Worm (Caenorhabditis elegans) whole organism, dauer: ENCODE measurements around the gene str-129.

Experiments
- unc-62 ChIP-seq: sonication (generic microtip); optimal IDR thresholded peaks from 2 replicates; lab custom pipeline; 2017; ENCODE audit warnings: missing biosample characterization, missing genetic modification reagents, missing genetic modification characterization

The str-129 gene

ce11 chrV:8090595-8090994 is 1.7 kb downstream of the str-129 start, which contains the start of gene str-130:
TSS of gene str-130 (minus strand) at chrV:8090695.
- TF ChIP-seq unc-62 (GFP tag; lab: Kevin White, UChicago) = no peak

ce11 chrV:8085141-8085540 is 7.1 kb downstream of the str-129 start, which contains the start of gene C09H5.7:
TSS of gene C09H5.7 (minus strand) at chrV:8085241.
- TF ChIP-seq unc-62 (GFP tag; lab: Kevin White, UChicago) = no peak

- no peak for TF ChIP-seq unc-62 (GFP tag; lab: Kevin White, UChicago)
These were observed 10.7 kb downstream of the str-129 start, which contains the start of gene str-131 for ce11 chrV:8081579-8081978. TSS of gene str-131 (minus strand) at chrV:8081679.

- TF ChIP-seq unc-62 (GFP tag; lab: Kevin White, UChicago) = no peak
These were observed 12.5 kb downstream of the str-129 start for ce11 chrV:8079813-8080212.

ce11 chrV:8075712-8076111 is 16.6 kb downstream of the str-129 start, which contains the start of gene catp-3:
TSS of gene catp-3 (plus strand) at chrV:8076012.
- no peak for TF ChIP-seq unc-62 (GFP tag; lab: Kevin White, UChicago)

ce11 chrV:8073162-8073561 is 19.1 kb downstream of the str-129 start:
- TF ChIP-seq unc-62 (GFP tag; lab: Kevin White, UChicago) = no peak

- no peak for TF ChIP-seq unc-62 (GFP tag; lab: Kevin White, UChicago)
These were observed 20.2 kb downstream of the str-129 start, which contains the start of gene str-144 for ce11 chrV:8072047-8072446. TSS of gene str-144 (minus strand) at chrV:8072147.

ce11 chrV:8069637-8070036 is 22.6 kb downstream of the str-129 start, which contains the start of gene str-143:
TSS of gene str-143 (minus strand) at chrV:8069737.
- TF ChIP-seq unc-62 (GFP tag; lab: Kevin White, UChicago) = no peak

ce11 chrV:8067800-8068199 is 24.5 kb downstream of the str-129 start, which contains the start of gene str-140:
TSS of gene str-140 (minus strand) at chrV:8067900.
- no peak for TF ChIP-seq unc-62 (GFP tag; lab: Kevin White, UChicago)

- TF ChIP-seq unc-62 (GFP tag; lab: Kevin White, UChicago) = no peak
These were observed 30.2 kb downstream of the str-129 start, which contains the start of gene str-139 for ce11 chrV:8062074-8062473. TSS of gene str-139 (minus strand) at chrV:8062174.

- no peak for TF ChIP-seq unc-62 (GFP tag; lab: Kevin White, UChicago)
These were observed 33.9 kb downstream of the str-129 start, which contains the start of gene str-138 for ce11 chrV:8058359-8058758. TSS of gene str-138 (plus strand) at chrV:8058659.

ce11 chrV:8055170-8055569 is 37.1 kb downstream of the str-129 start:
- no peak for TF ChIP-seq unc-62 (GFP tag; lab: Kevin White, UChicago)

ce11 chrV:8054130-8054529 is 38.2 kb downstream of the str-129 start, which contains the start of gene ZC513.2:
TSS of gene ZC513.2 (plus strand) at chrV:8054430.
- TF ChIP-seq unc-62 (GFP tag; lab: Kevin White, UChicago) = no peak

- no peak for TF ChIP-seq unc-62 (GFP tag; lab: Kevin White, UChicago)
These were observed 40.4 kb downstream of the str-129 start, which contains the start of gene sth-1 for ce11 chrV:8051851-8052250. TSS of gene sth-1 (plus strand) at chrV:8052151.

ce11 chrV:8050811-8051210 is 41.5 kb downstream of the str-129 start, which contains the start of gene col-43:
TSS of gene col-43 (minus strand) at chrV:8050911.
- no peak for TF ChIP-seq unc-62 (GFP tag; lab: Kevin White, UChicago)

- TF ChIP-seq unc-62 (GFP tag; lab: Kevin White, UChicago) = no peak
These were observed 42.1 kb downstream of the str-129 start for ce11 chrV:8050059-8050677.

ce11 chrV:8046706-8047105 is 45.6 kb downstream of the str-129 start, which contains the start of gene ZC513.3:
TSS of gene ZC513.3 (plus strand) at chrV:8047006.
- TF ChIP-seq unc-62 (GFP tag; lab: Kevin White, UChicago) = no peak
